Fruit fly (Drosophila melanogaster) whole organism, wandering third instar larva: ENCODE measurements around the gene CG15543.

ENCODE experiments used
- Hr78 ChIP-seq: fragments of >200 bp; optimal IDR thresholded peaks from 2 replicates; lab custom pipeline; 2017; ENCODE audit warnings: missing biosample characterization, missing genetic modification characterization
- lola ChIP-seq: fragments of >200 bp; optimal IDR thresholded peaks from 2 replicates; lab custom pipeline; 2017; ENCODE audit warnings: missing biosample characterization, missing genetic modification characterization
- psq ChIP-seq: fragments of 200-800 bp; sonication (Bioruptor generic); optimal IDR thresholded peaks from 3 replicates; lab custom pipeline; 2017; ENCODE audit warnings: missing biosample characterization, mild to moderate bottlenecking, missing genetic modification characterization, moderate library complexity
- rgr ChIP-seq: fragments of 200-800 bp; sonication (Bioruptor generic); optimal IDR thresholded peaks from 3 replicates; lab custom pipeline; 2016; ENCODE audit warnings: missing biosample characterization, mild to moderate bottlenecking, missing genetic modification characterization
- sv ChIP-seq: fragments of 200-800 bp; sonication (Bioruptor generic); optimal IDR thresholded peaks from 3 replicates; lab custom pipeline; 2016; ENCODE audit warnings: missing biosample characterization, missing genetic modification characterization

- TF ChIP-seq Hr78 (GFP tag; lab: Kevin White, UChicago) (no peak), lola (no peak), psq (GFP tag; lab: Kevin White, UChicago) (no peak), sv (GFP tag; lab: Kevin White, UChicago) (no peak), rgr (no peak)
Measured at dm6 chr3R:30706021-30706420, 36.7 kb upstream of the CG15543 start, which contains the start of gene CG31010.
